Fruit fly (Drosophila melanogaster) whole organism: ENCODE measurements around the gene RabGGTb.

Experiments
- CG8478 ChIP-seq: fragments of >200 bp; optimal IDR thresholded peaks from 2 replicates; lab custom pipeline; 2018; ENCODE audit warnings: inconsistent platforms
- Dll ChIP-seq: fragments of >200 bp; optimal IDR thresholded peaks from 2 replicates; lab custom pipeline; 2017
- EcR ChIP-seq, 2 experiments: fragments of >200 bp; optimal IDR thresholded peaks; 2 replicates each; lab custom pipeline; 2017; ENCODE audit warnings: missing biosample characterization in 2 of 2, missing genetic modification characterization in 2 of 2, missing genetic modification reagents in 2 of 2
- pan ChIP-seq: fragments of >200 bp; optimal IDR thresholded peaks from 2 replicates; lab custom pipeline; 2017
- psq ChIP-seq: fragments of >200 bp; optimal IDR thresholded peaks from 2 replicates; lab custom pipeline; 2017
- usp ChIP-seq: fragments of >200 bp; optimal IDR thresholded peaks from 2 replicates; lab custom pipeline; 2017; ENCODE audit warnings: missing biosample characterization, missing genetic modification characterization, mixed read lengths

Gene RabGGTb

DNA sequence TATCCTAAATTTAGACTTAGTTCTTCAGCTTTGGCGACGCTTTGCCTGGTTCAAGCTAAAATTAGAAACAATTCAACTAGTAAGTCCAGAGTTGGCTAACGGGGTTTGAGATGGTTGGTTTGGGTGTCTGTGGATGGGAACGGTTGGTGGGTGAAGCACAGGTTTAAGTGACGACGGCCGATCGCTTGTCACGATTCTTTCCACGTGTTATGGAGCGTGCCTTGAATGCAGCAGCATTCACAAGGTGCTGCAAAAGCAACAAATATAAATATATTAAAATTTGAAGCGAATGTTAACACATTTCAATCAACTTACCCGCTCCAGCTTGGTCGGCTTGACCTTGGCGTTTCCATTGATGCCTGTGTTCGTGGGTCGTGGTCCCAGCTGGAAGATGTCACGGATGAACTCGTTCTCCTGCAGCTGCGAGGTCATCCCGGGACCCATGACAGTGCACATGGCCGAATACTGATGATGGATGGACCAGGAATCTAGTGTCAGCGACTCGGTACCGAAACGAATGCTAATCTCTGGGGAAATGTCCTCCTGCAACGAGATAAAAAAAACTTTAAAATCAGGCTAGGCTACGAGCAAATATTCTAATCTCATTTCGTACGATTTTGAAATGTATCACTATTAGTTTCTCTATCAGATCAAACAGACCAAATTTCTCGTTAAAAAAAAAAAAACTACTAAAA is 9.8 kb upstream of the RabGGTb start, which contains the start of gene CG8813:
TSS of gene CG8813 (plus strand) at position 645 of the 695 bp plus-strand sequence.
- TF ChIP-seq pan (lab: Kevin White, UChicago) = no peak
- no peak for TF ChIP-seq psq (lab: Kevin White, UChicago)

DNA sequence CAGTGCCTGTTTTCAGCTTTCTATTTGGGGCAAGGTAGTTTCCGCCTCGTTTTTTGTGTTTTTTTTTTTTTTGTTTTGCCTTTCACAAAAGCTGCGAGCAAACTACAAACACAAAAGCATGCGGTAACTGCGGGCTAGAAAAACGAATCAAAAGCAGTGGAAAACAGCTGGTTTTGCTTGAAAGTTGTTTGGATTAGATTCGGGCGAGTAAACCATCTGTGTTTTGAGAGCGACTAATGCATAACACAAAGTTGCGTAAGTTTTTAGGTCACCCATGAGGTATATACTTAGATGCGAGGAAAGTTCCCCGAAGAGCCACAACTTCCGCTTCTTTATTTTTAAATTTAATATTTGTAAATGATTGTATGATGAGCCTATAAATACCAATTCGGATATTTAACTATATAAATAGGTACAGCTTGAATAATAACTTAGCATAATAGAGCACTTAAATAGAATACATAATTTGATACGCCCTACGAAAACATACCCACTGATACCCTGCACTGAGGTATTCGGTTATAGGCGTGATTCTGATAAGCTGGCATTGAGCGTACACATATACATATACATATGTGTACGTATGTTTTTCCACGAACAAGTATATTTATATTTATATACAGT is 6.5 kb upstream of the RabGGTb start:
- TF ChIP-seq psq (lab: Kevin White, UChicago) = no peak
- no peak for TF ChIP-seq pan (lab: Kevin White, UChicago)

DNA sequence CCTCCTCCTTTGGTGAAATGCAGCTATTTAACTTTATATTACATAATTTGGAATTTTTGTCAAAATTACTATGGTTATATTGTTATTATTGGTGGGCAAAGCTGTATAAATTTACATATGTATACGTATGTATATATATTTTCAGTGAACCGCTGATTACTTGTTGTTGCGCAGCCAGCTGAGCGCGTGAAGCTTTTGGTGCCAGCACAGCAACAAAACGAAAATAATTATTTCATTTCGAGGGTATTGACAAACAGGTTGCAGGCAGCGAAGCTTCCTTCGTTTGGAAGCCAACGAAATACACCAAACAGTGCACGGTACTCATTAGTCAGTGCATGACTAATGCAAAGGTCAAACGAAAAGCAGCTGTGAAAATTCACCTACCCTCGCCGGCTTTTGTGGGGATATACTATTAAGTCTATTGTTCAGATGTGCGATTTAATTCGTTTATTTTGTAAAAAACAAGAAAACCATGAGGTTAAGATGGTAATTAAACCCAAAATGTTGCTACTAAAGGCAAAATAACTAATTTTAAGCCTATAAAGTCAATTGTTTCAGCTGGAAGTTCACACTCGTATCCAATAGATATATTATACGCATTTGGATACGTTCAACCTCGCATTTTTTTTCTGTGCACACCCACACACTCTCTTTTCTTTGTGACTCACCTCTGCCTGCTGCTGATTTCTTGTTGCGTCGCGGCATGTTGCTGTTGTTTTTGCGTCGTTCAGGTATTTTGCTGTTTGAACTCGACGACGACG is 5.8 kb upstream of the RabGGTb start:
- no peak for TF ChIP-seq pan (lab: Kevin White, UChicago)
- no peak for TF ChIP-seq psq (lab: Kevin White, UChicago)
- TF ChIP-seq usp (GFP tag; lab: Kevin White, UChicago) = no peak

DNA sequence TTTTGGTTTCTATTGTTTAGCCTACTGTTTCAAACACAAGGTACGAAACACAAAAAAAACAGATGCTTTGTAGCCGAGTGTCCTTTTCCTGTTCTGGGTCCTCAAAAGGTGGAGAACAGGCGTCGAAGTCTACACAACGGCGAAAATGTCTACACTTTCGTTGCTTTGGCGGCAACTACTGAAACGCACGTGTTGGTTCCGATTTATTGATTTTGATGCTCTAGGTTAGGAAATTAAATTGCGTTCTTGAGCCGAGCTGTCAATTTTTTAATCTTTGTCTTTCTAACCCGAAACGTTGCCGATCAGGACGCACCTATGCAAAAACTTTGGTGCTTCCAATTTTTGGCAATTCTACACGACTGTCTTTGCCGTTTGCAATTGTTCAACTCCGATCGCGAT is 5.2 kb upstream of the RabGGTb start:
- no peak for TF ChIP-seq pan (lab: Kevin White, UChicago)
- no peak for TF ChIP-seq usp (GFP tag; lab: Kevin White, UChicago)
- TF ChIP-seq CG8478 (lab: Kevin White, UChicago) = no peak
- no peak for TF ChIP-seq EcR (GFP tag; optimal IDR thresholded peaks at IDR 0.05; lab: Kevin White, UChicago)
- TF ChIP-seq Dll (lab: Kevin White, UChicago) = no peak
- TF ChIP-seq psq (lab: Kevin White, UChicago) = no peak

DNA sequence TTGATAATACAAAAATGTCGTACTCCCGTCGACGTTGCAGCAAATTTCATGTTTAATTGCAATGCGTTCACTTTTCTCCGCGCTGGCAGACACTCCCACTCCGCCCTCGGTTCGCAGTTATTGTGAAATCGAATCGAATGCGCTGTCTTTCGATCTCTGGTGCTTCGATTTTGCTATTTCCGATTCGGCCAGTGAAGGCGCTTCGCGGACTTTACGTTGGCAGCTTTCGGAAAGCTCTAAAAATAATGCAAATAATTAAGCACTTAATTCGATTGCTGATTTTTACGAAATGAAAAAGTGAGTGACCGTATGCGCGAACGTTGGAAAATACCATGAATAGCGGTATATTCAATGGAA is 4.7 kb upstream of the RabGGTb start, which contains the start of gene Ifrd1:
TSS of gene Ifrd1 (minus strand) at position 305 of the 357 bp plus-strand sequence.
- no peak for TF ChIP-seq Dll (lab: Kevin White, UChicago)

DNA sequence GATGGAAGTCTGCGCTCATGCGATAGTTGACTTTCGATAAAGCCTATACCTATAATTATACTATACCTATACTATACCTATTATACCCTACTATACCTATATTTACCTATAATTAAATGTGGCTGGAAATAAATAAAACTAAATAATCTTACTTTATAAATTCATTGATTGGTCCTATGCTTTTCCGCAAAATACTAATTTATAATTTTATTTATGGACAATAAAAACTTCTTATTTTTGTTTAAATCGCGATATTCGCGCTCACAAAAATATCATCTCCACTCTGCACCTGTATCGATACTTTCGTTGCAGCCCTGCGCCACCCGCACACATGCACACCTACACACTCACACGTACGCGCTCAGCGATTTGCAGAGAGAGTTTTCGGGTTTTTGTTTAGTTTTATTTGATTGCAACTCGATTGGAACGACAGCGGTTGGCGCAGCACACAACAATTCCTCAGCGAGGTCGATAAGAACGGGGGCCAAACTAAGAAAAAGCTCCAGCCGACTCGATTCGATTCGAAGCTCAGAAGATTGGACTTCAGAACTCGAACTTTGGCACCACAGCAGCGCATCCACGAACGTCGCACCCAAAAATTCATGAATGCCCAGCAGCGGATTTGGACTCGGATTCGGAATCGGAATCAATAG is 4.2 kb upstream of the RabGGTb start, which contains the start of gene CG8814:
TSS of gene CG8814 (plus strand) at position 349 of the 653 bp plus-strand sequence.
- TF ChIP-seq usp (GFP tag; lab: Kevin White, UChicago) = no peak
- no peak for TF ChIP-seq CG8478 (lab: Kevin White, UChicago)
- TF ChIP-seq EcR (GFP tag; optimal IDR thresholded peaks at IDR 0.05; lab: Kevin White, UChicago) = no peak
- no peak for TF ChIP-seq Dll (lab: Kevin White, UChicago)
- TF ChIP-seq pan (lab: Kevin White, UChicago) = no peak
- no peak for TF ChIP-seq psq (lab: Kevin White, UChicago)

DNA sequence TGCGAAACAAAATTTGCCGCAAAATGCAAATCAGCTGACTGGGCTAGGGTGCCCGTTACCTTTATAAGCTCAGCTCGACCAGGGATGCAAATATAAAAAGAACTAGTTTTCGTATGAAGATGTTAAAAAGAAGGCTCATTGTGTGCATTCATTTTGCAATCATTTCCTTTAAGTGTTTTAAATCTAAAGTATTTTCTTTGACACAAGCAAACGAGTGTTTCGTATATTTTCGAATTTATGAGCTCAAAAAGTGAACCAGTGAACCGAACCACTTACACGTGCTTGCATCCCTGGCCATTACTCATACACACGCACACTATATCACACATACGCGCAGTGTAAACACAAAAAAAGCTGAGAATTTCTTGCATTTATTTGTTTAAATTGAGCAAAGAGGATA is 724 bp upstream of the RabGGTb start, which contains the start of the genes Prx6a and Sbat:
TSS of gene Prx6a (minus strand) at position 45 of the 400 bp plus-strand sequence.
TSS of gene Sbat (plus strand) at position 157 of the 400 bp plus-strand sequence.
- TF ChIP-seq Dll (lab: Kevin White, UChicago) = no peak
- no peak for TF ChIP-seq psq (lab: Kevin White, UChicago)
- no peak for TF ChIP-seq CG8478 (lab: Kevin White, UChicago)
- no peak for TF ChIP-seq EcR (GFP tag; optimal IDR thresholded peaks at IDR 0.05; lab: Kevin White, UChicago)
- no peak for TF ChIP-seq usp (GFP tag; lab: Kevin White, UChicago)
- no peak for TF ChIP-seq pan (lab: Kevin White, UChicago)

DNA sequence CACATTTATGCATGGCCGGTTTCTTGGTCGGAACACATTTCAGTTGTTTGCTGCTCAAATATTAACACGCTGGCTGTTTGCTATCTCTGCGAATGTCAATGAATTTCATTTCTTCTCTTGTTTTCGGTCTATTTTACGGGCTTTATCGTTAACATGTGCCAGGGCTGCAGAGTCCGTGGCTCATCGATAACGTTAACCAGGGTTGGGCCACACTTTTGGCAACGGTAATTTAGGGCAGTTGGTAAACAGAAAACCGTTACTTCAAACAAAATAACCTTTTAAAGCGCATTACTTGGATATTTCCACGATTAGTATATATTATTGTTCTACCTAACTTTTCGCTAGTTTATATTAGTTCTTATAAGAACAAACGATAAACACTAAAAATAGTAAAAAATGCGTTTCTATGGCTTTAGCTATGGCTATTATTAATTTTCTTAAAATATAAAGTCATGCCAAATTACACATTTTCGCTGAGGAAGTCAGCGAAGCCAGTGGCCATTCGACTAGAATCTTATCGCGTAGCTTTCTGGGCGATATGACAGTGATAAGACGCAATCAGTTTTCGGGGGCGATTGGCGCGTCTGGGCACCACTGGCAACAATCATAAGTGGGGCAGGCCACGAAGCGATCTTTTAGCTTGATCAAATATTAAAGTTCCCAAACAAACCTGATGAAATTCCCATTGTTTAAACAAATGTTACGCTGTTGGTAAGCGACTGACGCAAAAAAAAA is 4.2 kb downstream of the RabGGTb start:
- no peak for TF ChIP-seq pan (lab: Kevin White, UChicago)
- TF ChIP-seq psq (lab: Kevin White, UChicago) = no peak
- no peak for TF ChIP-seq EcR (GFP tag; optimal IDR thresholded peaks at IDR 0.05; lab: Kevin White, UChicago)

DNA sequence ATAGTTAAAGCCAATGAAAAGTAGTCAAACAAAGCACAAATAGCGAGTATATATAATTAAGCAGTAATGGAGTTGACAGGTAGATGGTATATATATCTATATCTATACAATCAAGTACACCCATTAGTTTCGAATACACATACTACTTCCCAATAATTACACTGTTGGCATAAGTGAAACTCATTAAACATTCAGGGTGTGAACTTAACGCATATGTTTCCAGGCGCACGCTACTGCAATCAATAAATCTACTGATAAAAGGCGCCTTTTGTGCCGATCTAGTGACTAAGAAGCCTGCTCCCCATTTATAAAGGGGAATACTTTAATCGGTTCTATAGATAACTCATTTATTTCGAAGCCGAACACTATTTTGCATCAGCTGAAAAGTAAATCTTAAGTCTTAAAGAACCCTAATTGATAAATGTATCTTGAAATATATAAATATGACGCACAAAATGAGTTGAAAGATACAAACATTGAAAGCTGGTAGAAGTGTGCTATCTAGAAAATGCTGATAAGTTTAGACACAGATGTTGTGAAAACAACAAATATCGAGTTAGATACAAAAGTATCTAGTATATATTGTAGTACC is 4.9 kb downstream of the RabGGTb start:
- TF ChIP-seq usp (GFP tag; lab: Kevin White, UChicago) = no peak
- no peak for TF ChIP-seq EcR (GFP tag; optimal IDR thresholded peaks at IDR 0.05; lab: Kevin White, UChicago)
- no peak for TF ChIP-seq pan (lab: Kevin White, UChicago)
- no peak for TF ChIP-seq Dll (lab: Kevin White, UChicago)

DNA sequence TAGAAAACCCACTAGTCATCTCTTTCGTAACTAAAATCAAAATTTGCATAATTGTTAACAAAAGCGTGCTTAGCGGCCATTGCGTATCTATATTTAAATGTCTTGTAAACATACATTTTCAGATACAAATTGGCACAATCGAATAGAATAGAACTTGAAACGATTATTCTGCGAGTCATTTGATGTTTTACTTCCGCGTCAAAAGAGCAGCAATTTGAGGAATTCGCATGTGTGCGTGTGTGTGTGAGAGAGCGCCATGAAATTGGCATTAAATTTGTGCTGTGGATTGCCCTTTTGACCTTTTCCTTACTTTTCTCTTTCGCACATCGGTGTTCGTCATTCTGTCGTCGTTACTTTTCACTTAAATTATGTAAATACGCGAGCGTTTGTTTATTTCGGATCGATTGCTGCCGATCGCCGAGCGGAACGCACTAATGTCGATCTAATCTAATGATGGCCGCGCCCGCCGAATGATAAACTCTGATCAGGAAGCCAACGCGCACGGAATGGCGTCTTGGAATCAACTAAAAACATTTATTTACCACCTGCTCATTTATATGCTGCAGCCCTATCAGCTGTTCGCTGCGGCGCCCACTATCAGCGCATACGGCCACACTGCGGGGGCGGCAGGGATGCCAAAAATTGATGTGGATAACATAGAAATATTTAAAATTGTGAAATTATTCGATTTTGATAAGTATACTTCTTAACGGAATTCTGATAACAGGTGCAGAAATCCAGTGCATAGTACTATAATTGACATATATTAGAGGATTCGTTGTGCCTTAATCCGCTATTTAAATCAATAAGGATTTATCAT is 6.0 kb downstream of the RabGGTb start:
- TF ChIP-seq CG8478 (lab: Kevin White, UChicago) (no peak), Dll (lab: Kevin White, UChicago) (no peak), psq (lab: Kevin White, UChicago) (no peak), pan (lab: Kevin White, UChicago) (no peak), EcR (GFP tag; optimal IDR thresholded peaks at IDR 0.05; lab: Kevin White, UChicago) (no peak), usp (GFP tag; lab: Kevin White, UChicago) (no peak)
